Fruit fly (Drosophila melanogaster) whole organism, pupa: ENCODE measurements around the gene fz4.

Experiments used
- CG10348 ChIP-seq: fragments of 200-800 bp; sonication (Bioruptor generic); IDR thresholded peaks from 2 replicates; pipeline ENCODE4 v1.3.6; 2022; ENCODE audit warnings: missing biosample characterization, missing genetic modification characterization
- CG12605 ChIP-seq: fragments of 200-800 bp; sonication (Bioruptor generic); IDR thresholded peaks from 2 replicates; pipeline ENCODE4 v1.3.6; 2022; ENCODE audit warnings: missing biosample characterization, missing genetic modification characterization
- CG13204 ChIP-seq: fragments of 200-800 bp; sonication (Bioruptor generic); optimal IDR thresholded peaks from 2 replicates; lab custom pipeline; 2018; ENCODE audit warnings: missing biosample characterization, mild to moderate bottlenecking, missing genetic modification characterization, moderate library complexity
- CG14655 ChIP-seq: fragments of 200-800 bp; sonication (Bioruptor generic); optimal IDR thresholded peaks from 3 replicates; lab custom pipeline; 2017; ENCODE audit warnings: mild to moderate bottlenecking, missing biosample characterization, missing genetic modification reagents, missing genetic modification characterization
- CG15710 ChIP-seq: fragments of 200-800 bp; sonication (Bioruptor generic); optimal IDR thresholded peaks from 2 replicates; lab custom pipeline; 2018; ENCODE audit warnings: missing biosample characterization, mild to moderate bottlenecking, missing genetic modification characterization, moderate library complexity
- CG17806 ChIP-seq: fragments of 200-800 bp; sonication (Bioruptor generic); optimal IDR thresholded peaks from 2 replicates; lab custom pipeline; 2018; ENCODE audit warnings: missing biosample characterization, mild to moderate bottlenecking, missing genetic modification characterization, moderate library complexity
- CG32121 ChIP-seq: fragments of 200-800 bp; sonication (Bioruptor generic); IDR thresholded peaks from 2 replicates; pipeline ENCODE4 v1.3.6; 2022; ENCODE audit warnings: missing biosample characterization, missing genetic modification characterization
- CG34367 ChIP-seq: fragments of 200-800 bp; sonication (Bioruptor generic); optimal IDR thresholded peaks from 2 replicates; lab custom pipeline; 2018; ENCODE audit warnings: missing biosample characterization, mild to moderate bottlenecking, missing genetic modification characterization
- CG4496 ChIP-seq: fragments of 200-800 bp; sonication (Bioruptor generic); IDR thresholded peaks from 3 replicates; pipeline ENCODE4 v1.3.6; 2022; ENCODE audit warnings: missing biosample characterization, missing genetic modification characterization
- CG8159 ChIP-seq: fragments of 200-800 bp; sonication (Bioruptor generic); optimal IDR thresholded peaks from 3 replicates; lab custom pipeline; 2018; ENCODE audit warnings: missing biosample characterization, mild to moderate bottlenecking, missing genetic modification characterization, moderate library complexity
- CG8301 ChIP-seq: fragments of 200-800 bp; sonication (Bioruptor generic); optimal IDR thresholded peaks from 2 replicates; lab custom pipeline; 2018; ENCODE audit warnings: missing biosample characterization, mild to moderate bottlenecking, missing genetic modification characterization
- CG9948 ChIP-seq: fragments of 200-800 bp; sonication (Bioruptor generic); optimal IDR thresholded peaks from 2 replicates; lab custom pipeline; 2018; ENCODE audit warnings: missing biosample characterization, mild to moderate bottlenecking, missing genetic modification characterization, moderate library complexity
- D1 ChIP-seq: fragments of 200-800 bp; sonication (Bioruptor generic); optimal IDR thresholded peaks from 2 replicates; lab custom pipeline; 2018; ENCODE audit warnings: missing biosample characterization, mild to moderate bottlenecking, missing genetic modification characterization, moderate library complexity
- EcR ChIP-seq: fragments of 200-800 bp; sonication (Bioruptor generic); optimal IDR thresholded peaks from 3 replicates; lab custom pipeline; 2019; ENCODE audit warnings: missing biosample characterization, missing genetic modification characterization, mild to moderate bottlenecking, moderate library complexity, missing genetic modification reagents
- Ets98B ChIP-seq: fragments of 200-800 bp; sonication (Bioruptor generic); IDR thresholded peaks from 2 replicates; pipeline ENCODE4 v1.3.6; 2022; ENCODE audit warnings: missing biosample characterization, missing genetic modification characterization
- Pif1A ChIP-seq: fragments of 200-800 bp; sonication (Bioruptor generic); optimal IDR thresholded peaks from 3 replicates; lab custom pipeline; 2016; ENCODE audit warnings: missing biosample characterization, missing genetic modification characterization
- Pif1B ChIP-seq: fragments of 200-800 bp; sonication (Bioruptor generic); optimal IDR thresholded peaks from 3 replicates; lab custom pipeline; 2016; ENCODE audit warnings: missing biosample characterization, missing genetic modification characterization
- Snoo ChIP-seq: fragments of 200-800 bp; sonication (Bioruptor generic); optimal IDR thresholded peaks from 3 replicates; lab custom pipeline; 2017; ENCODE audit warnings: missing biosample characterization, mild to moderate bottlenecking, missing genetic modification characterization, inconsistent platforms
- fd96Ca ChIP-seq: fragments of 200-800 bp; sonication (Bioruptor generic); IDR thresholded peaks from 3 replicates; pipeline ENCODE4 v1.3.6; 2022; ENCODE audit warnings: missing biosample characterization, missing genetic modification characterization
- gl ChIP-seq: fragments of 200-800 bp; sonication (Bioruptor generic); optimal IDR thresholded peaks from 2 replicates; lab custom pipeline; 2018; ENCODE audit warnings: missing biosample characterization, mild to moderate bottlenecking, missing genetic modification characterization
- rn ChIP-seq: fragments of 200-800 bp; sonication (Bioruptor generic); IDR thresholded peaks from 2 replicates; pipeline ENCODE4 v1.3.6; 2022; ENCODE audit warnings: missing biosample characterization, missing genetic modification characterization

fz4 gene

DNA sequence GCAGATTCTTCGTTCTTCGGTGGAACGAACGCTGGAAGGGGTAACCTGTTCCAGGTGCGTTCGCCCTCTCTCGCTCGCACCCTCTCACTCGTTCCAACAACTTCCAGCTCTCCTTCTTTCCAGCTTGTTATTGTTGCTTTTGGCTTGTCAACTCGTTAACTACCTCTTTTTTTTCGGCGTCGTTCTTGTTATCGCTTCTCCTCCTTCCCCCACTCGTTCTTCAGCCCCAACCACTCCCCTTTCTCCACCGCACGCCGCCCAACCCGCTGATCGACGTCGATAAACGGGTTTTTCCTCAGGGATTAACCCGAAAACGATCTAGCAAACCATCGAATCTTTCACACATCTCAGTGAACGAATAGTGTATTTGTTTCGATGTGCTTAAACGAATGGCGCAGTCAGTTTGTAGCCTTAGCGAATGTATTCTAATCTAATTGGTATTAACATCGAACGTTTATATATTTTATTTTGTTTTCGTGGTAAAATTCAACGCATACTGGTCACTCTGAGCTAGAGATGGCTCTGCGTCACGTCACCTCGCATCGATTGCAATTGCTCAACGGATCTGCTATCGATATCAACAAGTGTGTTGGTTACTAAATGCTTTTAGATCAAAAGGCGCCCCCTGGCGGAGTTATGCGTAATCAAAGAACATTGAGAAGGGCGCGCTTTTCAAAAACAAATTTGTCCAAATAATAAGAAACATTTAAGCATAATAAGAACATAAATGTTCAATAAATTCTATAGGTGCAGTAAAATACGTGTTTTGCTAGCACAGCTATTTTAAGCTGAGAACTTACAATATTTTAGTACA is at the start of gene fz4:
Gene fz4, minus strand, starts transcription at position 529 of the 814 bp plus-strand sequence.
- TF ChIP-seq CG13204 (GFP tag; lab: Kevin White, UChicago) (peak; percentile 11), D1 (tag; lab: Kevin White, UChicago) (no peak), CG4496 (GFP tag; lab: Robert Waterston, UW) (0 out of 3 replicates have a peak, but pooled peaks have one; percentile 12), rn (GFP tag; lab: Robert Waterston, UW) (no peak), CG8301 (tag; lab: Kevin White, UChicago) (no peak), Ets98B (GFP tag; lab: Robert Waterston, UW) (peak; percentile 27; the same call in 1 of the 2 replicates), CG9948 (no peak), Snoo (tag; lab: Kevin White, UChicago) (no peak), CG8159 (no peak), Pif1A (GFP tag; lab: Kevin White, UChicago) (no peak), EcR (GFP tag; lab: Kevin White, UChicago) (peak; percentile 70), CG14655 (no peak), CG34367 (tag; lab: Kevin White, UChicago) (no peak)
- TF ChIP-seq, all 21 proteins: peak for 4

DNA sequence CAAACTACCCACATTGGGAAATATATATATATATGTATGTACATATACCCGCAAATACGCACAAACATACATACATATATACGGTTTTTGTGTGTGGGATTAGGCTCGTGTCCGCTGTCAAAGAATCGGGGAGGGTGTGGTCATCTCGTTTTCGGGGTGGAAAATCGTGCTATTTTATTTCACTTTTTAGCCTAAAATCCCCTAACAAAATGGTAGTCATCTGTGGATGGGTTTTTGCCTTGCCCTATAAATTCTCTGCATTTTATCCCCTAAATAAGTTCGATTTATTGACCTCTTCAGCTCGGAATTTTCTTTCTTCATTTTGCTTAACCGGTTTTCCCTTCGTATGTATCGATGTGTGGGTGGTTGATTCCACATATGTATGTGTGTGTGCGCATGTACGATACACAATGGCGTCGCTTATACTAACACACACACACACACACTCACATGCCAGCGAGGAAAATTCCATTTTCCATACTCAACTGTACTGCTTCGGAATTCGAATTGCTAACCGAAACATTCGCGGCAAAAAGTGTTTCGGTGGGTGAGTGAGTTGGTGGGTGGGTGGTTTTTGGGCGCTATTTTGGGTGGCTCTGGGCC is 49.2 kb upstream of the fz4 start:
- TF ChIP-seq CG34367 (tag; lab: Kevin White, UChicago) (no peak), Ets98B (GFP tag; lab: Robert Waterston, UW) (no peak), D1 (tag; lab: Kevin White, UChicago) (no peak), Snoo (tag; lab: Kevin White, UChicago) (no peak), CG32121 (GFP tag; lab: Robert Waterston, UW) (no peak), CG15710 (tag; lab: Kevin White, UChicago) (no peak), CG17806 (no peak)
- TF ChIP-seq, all 21 proteins: peak for 0

DNA sequence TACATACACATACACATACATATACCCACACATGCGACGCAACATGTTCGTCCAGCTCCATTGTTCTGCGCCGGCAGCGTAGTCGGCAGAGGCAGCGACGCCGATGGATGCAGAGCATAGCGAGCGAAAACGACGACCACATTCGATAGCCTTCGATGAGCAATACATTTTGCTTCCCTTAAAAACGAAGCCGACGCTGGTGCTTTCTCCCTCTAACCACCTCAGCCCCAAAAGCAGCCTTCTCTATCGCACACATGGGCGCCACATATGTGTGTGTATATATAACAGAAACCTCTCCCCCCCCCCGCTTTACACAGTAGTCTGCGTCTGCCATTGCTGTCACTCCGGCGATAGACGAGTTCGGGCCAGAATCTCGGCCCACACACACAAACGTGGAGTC is 42.7 kb upstream of the fz4 start:
- TF ChIP-seq CG13204 (GFP tag; lab: Kevin White, UChicago): no peak
- TF ChIP-seq CG32121 (GFP tag; lab: Robert Waterston, UW): no peak
- no peak for TF ChIP-seq rn (GFP tag; lab: Robert Waterston, UW)
- TF ChIP-seq CG14655: no peak
- no peak for TF ChIP-seq CG8159
- TF ChIP-seq Ets98B (GFP tag; lab: Robert Waterston, UW): no peak
- no peak for TF ChIP-seq CG12605
- no peak for TF ChIP-seq CG4496 (GFP tag; lab: Robert Waterston, UW)
- TF ChIP-seq Snoo (tag; lab: Kevin White, UChicago): no peak
- no peak for TF ChIP-seq CG10348 (GFP tag; lab: Robert Waterston, UW)

DNA sequence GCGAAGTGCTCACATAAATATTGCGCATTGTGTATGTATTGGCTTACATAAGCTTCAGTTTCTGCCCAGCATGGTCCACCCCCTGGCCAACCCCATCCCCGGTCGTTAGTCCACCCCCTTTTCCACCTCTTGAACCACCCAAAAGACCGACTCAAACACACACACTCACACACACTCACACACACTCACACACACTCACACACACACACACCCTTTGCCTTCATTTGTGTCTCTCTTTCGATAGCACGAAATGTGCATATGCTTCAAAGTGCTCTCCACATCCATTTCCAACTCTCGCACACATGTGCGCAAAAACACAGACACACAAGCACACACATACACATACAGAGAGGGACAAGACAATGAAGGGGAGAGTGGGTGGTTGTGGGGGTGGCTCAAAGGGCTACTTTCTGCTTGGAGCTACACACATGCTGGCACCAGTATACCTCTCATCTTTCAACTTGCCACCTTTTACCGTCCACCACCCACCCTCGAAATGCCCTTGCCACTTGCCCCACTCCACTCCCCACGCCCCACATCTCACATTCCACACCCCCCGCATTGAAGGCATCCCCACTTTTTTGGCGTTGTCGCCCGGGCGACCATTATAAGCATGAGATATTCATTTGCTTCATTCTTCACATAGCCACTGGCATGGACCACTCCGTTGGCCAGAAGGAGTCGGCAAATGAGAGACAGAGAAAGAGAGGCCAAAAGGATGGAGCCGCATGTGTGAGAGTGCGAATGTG is 41.3 kb upstream of the fz4 start:
- TF ChIP-seq CG12605: no peak
- TF ChIP-seq CG15710 (tag; lab: Kevin White, UChicago): no peak
- no peak for TF ChIP-seq gl (tag; lab: Kevin White, UChicago)
- TF ChIP-seq CG17806: no peak
- TF ChIP-seq Pif1A (GFP tag; lab: Kevin White, UChicago): no peak
- TF ChIP-seq CG8159: no peak
- no peak for TF ChIP-seq Ets98B (GFP tag; lab: Robert Waterston, UW)
- TF ChIP-seq CG34367 (tag; lab: Kevin White, UChicago): no peak
- TF ChIP-seq CG32121 (GFP tag; lab: Robert Waterston, UW): no peak
- no peak for TF ChIP-seq CG4496 (GFP tag; lab: Robert Waterston, UW)
- no peak for TF ChIP-seq Snoo (tag; lab: Kevin White, UChicago)
- TF ChIP-seq CG9948: no peak
- TF ChIP-seq EcR (GFP tag; lab: Kevin White, UChicago): no peak
- no peak for TF ChIP-seq Pif1B
- no peak for TF ChIP-seq CG10348 (GFP tag; lab: Robert Waterston, UW)
- no peak for TF ChIP-seq fd96Ca (GFP tag; lab: Robert Waterston, UW)
- TF ChIP-seq CG8301 (tag; lab: Kevin White, UChicago): no peak
- TF ChIP-seq rn (GFP tag; lab: Robert Waterston, UW): no peak

DNA sequence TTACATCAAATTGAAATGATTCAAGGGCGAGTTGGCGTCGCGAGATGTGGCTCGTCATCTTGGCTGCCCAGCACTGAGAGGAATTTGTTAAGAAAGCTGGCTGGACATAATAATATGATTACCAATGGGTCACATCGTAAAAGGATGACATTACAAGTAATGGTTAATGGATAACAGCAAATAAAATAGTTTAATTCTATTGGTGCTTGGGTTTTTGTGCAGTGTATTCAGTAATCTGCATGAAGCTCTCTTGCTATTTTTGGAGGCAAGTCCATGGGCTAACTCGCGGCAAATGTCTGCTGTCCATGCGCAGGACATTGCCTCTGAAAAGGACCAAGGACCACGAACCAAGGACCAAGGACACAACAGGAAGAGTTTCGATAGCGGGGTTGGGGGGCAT is 31.6 kb upstream of the fz4 start:
- TF ChIP-seq CG14655 (no peak), rn (GFP tag; lab: Robert Waterston, UW) (no peak), CG13204 (GFP tag; lab: Kevin White, UChicago) (no peak), D1 (tag; lab: Kevin White, UChicago) (no peak), EcR (GFP tag; lab: Kevin White, UChicago) (no peak), CG8159 (no peak), CG10348 (GFP tag; lab: Robert Waterston, UW) (no peak), CG34367 (tag; lab: Kevin White, UChicago) (no peak), CG4496 (GFP tag; lab: Robert Waterston, UW) (no peak), CG32121 (GFP tag; lab: Robert Waterston, UW) (no peak)
- TF ChIP-seq, all 21 proteins: peak for 0
